Fruit fly (Drosophila melanogaster) whole organism, wandering third instar larva: Measurements from ENCODE around the gene Nuak.

ENCODE experiments used
- CG9705 ChIP-seq: fragments of 200-800 bp; sonication (Bioruptor generic); optimal IDR thresholded peaks from 2 replicates; lab custom pipeline; 2018; ENCODE audit warnings: missing biosample characterization, mild to moderate bottlenecking, missing genetic modification characterization
- Dif ChIP-seq: fragments of 200-275, 200-300 bp; sonication (Bioruptor generic); optimal IDR thresholded peaks from 2 replicates; lab custom pipeline; 2018; ENCODE audit warnings: missing biosample characterization, missing genetic modification characterization; ENCODE audit not compliant: partially characterized antibody
- GATAd ChIP-seq: sonication (Bioruptor generic); optimal IDR thresholded peaks from 2 replicates; lab custom pipeline; 2016; ENCODE audit warnings: missing biosample characterization, missing genetic modification characterization
- HLH106 ChIP-seq: fragments of 200-800 bp; optimal IDR thresholded peaks from 3 replicates; lab custom pipeline; 2019; ENCODE audit warnings: missing biosample characterization, mild to moderate bottlenecking, missing genetic modification characterization, moderate library complexity
- Hnf4 ChIP-seq: fragments of 200-800 bp; sonication (Bioruptor generic); optimal IDR thresholded peaks from 2 replicates; lab custom pipeline; 2016; ENCODE audit warnings: missing biosample characterization, mild to moderate bottlenecking, missing genetic modification characterization
- Hr83 ChIP-seq: fragments of 200-300 bp; sonication (Bioruptor generic); optimal IDR thresholded peaks from 2 replicates; lab custom pipeline; 2016; ENCODE audit warnings: missing biosample characterization, mild to moderate bottlenecking, missing genetic modification characterization, moderate library complexity; ENCODE audit not compliant: poor library complexity, severe bottlenecking
- Jra ChIP-seq: sonication (Bioruptor generic); optimal IDR thresholded peaks from 2 replicates; lab custom pipeline; 2016; ENCODE audit warnings: missing biosample characterization, missing genetic modification characterization
- Mio ChIP-seq: sonication (Bioruptor generic); optimal IDR thresholded peaks from 2 replicates; lab custom pipeline; 2016; ENCODE audit warnings: missing biosample characterization, missing genetic modification characterization
- Myc ChIP-seq: fragments of >200 bp; optimal IDR thresholded peaks from 2 replicates; lab custom pipeline; 2017
- N ChIP-seq: fragments of >200 bp; optimal IDR thresholded peaks from 2 replicates; lab custom pipeline; 2018; ENCODE audit warnings: missing biosample characterization, missing external identifiers, missing genetic modification characterization
- OdsH ChIP-seq: fragments of 200-800 bp; sonication (Bioruptor generic); optimal IDR thresholded peaks from 2 replicates; lab custom pipeline; 2016; ENCODE audit warnings: missing biosample characterization, mild to moderate bottlenecking, missing genetic modification characterization
- Rel ChIP-seq, 2 experiments: fragments of 200-800 bp; sonication (Bioruptor generic) in 1 of 2; optimal IDR thresholded peaks; 2 replicates in 1 of 2; 3 replicates in 1 of 2; lab custom pipeline; 2016 to 2019; ENCODE audit warnings: mild to moderate bottlenecking in 2 of 2, missing biosample characterization in 2 of 2, missing genetic modification characterization in 2 of 2, moderate library complexity in 1 of 2
- Sp1 ChIP-seq: fragments of 200-800 bp; sonication (Bioruptor generic); optimal IDR thresholded peaks from 3 replicates; lab custom pipeline; 2019; ENCODE audit warnings: missing biosample characterization, mild to moderate bottlenecking, missing genetic modification characterization, moderate library complexity
- Vsx2 ChIP-seq: fragments of 200-300, 225-300 bp; sonication (Bioruptor generic); optimal IDR thresholded peaks from 2 replicates; lab custom pipeline; 2018; ENCODE audit warnings: missing biosample characterization, missing genetic modification characterization; ENCODE audit not compliant: partially characterized antibody
- br ChIP-seq: fragments of 200-800 bp; sonication (Bioruptor generic); optimal IDR thresholded peaks from 2 replicates; lab custom pipeline; 2016; ENCODE audit warnings: missing biosample characterization, missing genetic modification characterization
- brk ChIP-seq: fragments of 200-800 bp; sonication (Bioruptor generic); optimal IDR thresholded peaks from 2 replicates; lab custom pipeline; 2016; ENCODE audit warnings: missing biosample characterization, mild to moderate bottlenecking, missing genetic modification characterization
- dl ChIP-seq, 2 experiments: fragments of 175-275, 200-275 bp in 1 of 2; fragments of 200-275 bp in 1 of 2; sonication (Bioruptor generic); optimal IDR thresholded peaks; lab custom pipeline; 2018; ENCODE audit warnings: mild to moderate bottlenecking in 2 of 2, missing biosample characterization in 2 of 2, missing genetic modification characterization in 2 of 2, moderate library complexity in 2 of 2; ENCODE audit not compliant: partially characterized antibody in 2 of 2, insufficient read depth in 1 of 2
- dmrt93B ChIP-seq: fragments of 200-800 bp; sonication (Bioruptor generic); optimal IDR thresholded peaks from 2 replicates; lab custom pipeline; 2018; ENCODE audit warnings: missing biosample characterization, mild to moderate bottlenecking, missing genetic modification characterization
- dsf ChIP-seq: sonication (Bioruptor generic); optimal IDR thresholded peaks from 2 replicates; lab custom pipeline; 2016; ENCODE audit warnings: missing biosample characterization, missing genetic modification characterization, borderline replicate concordance
- ey ChIP-seq: fragments of 200-800 bp; sonication (Bioruptor generic); optimal IDR thresholded peaks from 2 replicates; lab custom pipeline; 2016; ENCODE audit warnings: missing biosample characterization, missing genetic modification characterization
- h ChIP-seq: fragments of 200-800 bp; sonication (Bioruptor generic); optimal IDR thresholded peaks from 3 replicates; lab custom pipeline; 2016; ENCODE audit warnings: missing biosample characterization, mild to moderate bottlenecking, missing genetic modification characterization
- jim ChIP-seq: fragments of 175-275, 200-325 bp; sonication (Bioruptor generic); optimal IDR thresholded peaks from 2 replicates; lab custom pipeline; 2016; ENCODE audit warnings: missing biosample characterization, mild to moderate bottlenecking, missing genetic modification characterization
- lola ChIP-seq: fragments of >200 bp; optimal IDR thresholded peaks from 2 replicates; lab custom pipeline; 2017; ENCODE audit warnings: missing biosample characterization, missing genetic modification characterization
- psq ChIP-seq: fragments of 200-800 bp; sonication (Bioruptor generic); optimal IDR thresholded peaks from 3 replicates; lab custom pipeline; 2017; ENCODE audit warnings: missing biosample characterization, mild to moderate bottlenecking, missing genetic modification characterization, moderate library complexity
- rgr ChIP-seq: fragments of 200-800 bp; sonication (Bioruptor generic); optimal IDR thresholded peaks from 3 replicates; lab custom pipeline; 2016; ENCODE audit warnings: missing biosample characterization, mild to moderate bottlenecking, missing genetic modification characterization
- sage ChIP-seq: fragments of 200-800 bp; sonication (Bioruptor generic); optimal IDR thresholded peaks from 2 replicates; lab custom pipeline; 2016; ENCODE audit warnings: missing biosample characterization, mild to moderate bottlenecking, missing genetic modification characterization
- sv ChIP-seq: fragments of 200-800 bp; sonication (Bioruptor generic); optimal IDR thresholded peaks from 3 replicates; lab custom pipeline; 2016; ENCODE audit warnings: missing biosample characterization, missing genetic modification characterization
- usp ChIP-seq: fragments of >200 bp; optimal IDR thresholded peaks from 2 replicates; lab custom pipeline; 2017; ENCODE audit warnings: missing biosample characterization, missing genetic modification characterization
- woc ChIP-seq: sonication (Bioruptor generic); optimal IDR thresholded peaks from 2 replicates; lab custom pipeline; 2016; ENCODE audit warnings: missing biosample characterization, mild to moderate bottlenecking, missing genetic modification characterization

Nuak gene

DNA sequence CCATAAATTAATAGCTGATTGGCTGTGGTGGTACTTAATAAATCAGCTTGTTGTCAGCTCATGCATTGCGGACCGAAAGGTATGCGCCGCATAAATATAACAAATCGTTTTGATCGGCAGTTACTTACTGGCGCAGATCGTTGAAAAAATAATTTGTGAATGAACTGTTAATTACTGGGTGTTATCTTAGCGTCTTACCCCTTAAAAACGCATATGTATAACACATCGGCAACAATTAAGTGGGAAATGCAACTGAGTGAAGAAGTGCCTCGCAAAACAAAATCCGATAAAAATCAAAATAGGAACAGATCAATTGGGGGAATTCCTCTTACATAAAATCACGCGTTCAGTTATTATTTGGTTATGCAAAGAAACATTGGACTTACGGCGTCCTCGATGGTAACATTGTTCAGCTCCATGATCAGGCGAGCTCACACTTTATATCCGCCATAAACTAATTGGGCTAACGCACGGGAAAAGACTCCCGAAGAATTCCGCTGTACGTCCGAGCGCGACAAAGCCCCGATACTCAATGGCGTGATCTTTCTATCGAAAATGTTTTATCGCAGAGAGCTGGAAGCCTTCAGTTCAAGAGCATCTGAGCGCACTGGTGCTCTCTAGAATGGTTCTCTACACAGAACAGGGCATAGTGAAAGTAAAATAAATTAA lies 47.1 kb downstream of the Nuak start, which contains the start of gene CG6293:
Gene CG6293, minus strand, starts transcription at position 538 of the 669 bp plus-strand sequence.
- no peak for TF ChIP-seq usp (GFP tag; lab: Kevin White, UChicago)
- TF ChIP-seq dl (GFP tag; optimal IDR thresholded peaks at IDR 0.05; lab: Kevin White, UChicago; ENCODE audit: insufficient read depth in 1 of 2, partially characterized antibody in 2 of 2), result no peak
- TF ChIP-seq Dif (GFP tag; lab: Kevin White, UChicago), result peak; percentile 41
- no peak for TF ChIP-seq dsf

DNA sequence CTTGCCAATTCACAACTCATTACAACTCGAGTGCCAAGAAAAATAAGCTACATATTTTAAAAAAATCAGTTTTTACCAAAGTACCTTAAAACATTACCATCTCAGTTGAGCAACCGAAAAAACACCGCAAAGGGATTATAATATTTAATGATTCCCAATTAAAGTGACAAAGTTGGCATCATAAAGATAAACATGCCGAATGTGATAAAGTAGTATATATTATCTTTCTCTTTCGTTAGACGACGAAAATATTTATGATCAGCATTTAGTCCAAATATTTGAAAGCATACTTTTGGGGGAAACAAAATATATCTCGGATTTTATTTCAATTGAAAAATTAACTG lies 47.6 kb downstream of the Nuak start:
- TF ChIP-seq h (GFP tag; lab: Kevin White, UChicago), result no peak
- TF ChIP-seq dmrt93B (GFP tag; lab: Kevin White, UChicago), result no peak
- TF ChIP-seq Hr83 (GFP tag; lab: Kevin White, UChicago), result no peak
- TF ChIP-seq psq, result no peak
- TF ChIP-seq dsf, result no peak
- no peak for TF ChIP-seq Mio (GFP tag; lab: Kevin White, UChicago)
- TF ChIP-seq sage (GFP tag; lab: Kevin White, UChicago), result no peak
- TF ChIP-seq Myc, result no peak
- no peak for TF ChIP-seq Vsx2 (GFP tag; lab: Kevin White, UChicago)
- no peak for TF ChIP-seq sv (GFP tag; lab: Kevin White, UChicago)
- TF ChIP-seq Sp1, result no peak
- TF ChIP-seq Dif (GFP tag; lab: Kevin White, UChicago), result no peak
- TF ChIP-seq Hnf4 (GFP tag; lab: Kevin White, UChicago), result no peak

DNA sequence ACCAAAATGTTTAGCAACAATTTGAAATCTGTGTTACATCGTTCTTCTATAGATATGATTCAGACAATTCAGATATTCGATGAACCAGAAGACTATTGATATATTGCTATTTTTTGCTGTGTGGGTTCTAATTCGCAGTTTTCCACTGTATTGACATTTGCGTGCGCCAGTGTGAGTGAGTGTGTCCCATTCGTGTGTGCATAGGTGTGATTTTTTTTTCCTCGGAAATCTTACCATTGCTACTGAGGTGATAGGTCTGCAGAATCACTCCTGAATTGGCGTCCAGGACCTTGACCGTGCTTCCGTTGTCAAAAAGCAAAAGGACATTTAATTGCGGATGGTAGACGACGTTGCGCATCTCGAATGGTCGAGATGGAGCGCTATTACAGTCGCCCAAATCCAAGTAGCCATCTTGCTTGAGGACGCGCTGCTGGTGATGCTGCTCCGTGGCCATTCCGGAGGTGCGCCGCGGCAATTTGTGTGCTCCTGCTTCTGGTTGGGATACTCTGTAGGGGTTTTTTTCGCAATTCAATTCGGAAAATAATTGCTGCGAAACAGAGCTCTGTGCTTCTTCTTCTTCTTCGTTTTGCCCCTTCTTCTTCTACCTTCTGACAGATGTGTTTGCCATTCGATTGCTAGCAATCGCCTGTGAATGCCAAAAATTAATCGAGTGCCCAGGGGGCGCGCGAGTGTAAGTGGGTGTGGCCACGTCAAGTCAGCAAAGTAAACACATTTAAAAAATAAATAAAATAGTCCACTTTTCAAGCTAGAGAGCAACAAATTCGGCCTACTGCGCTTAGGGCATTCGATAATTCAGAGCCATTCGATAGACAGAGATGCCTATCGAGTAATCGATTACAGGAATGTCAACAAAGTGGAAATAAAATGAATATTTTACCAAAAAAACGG lies 66.9 kb downstream of the Nuak start, which contains the start of the genes Bruce and CG12818:
Gene Bruce, minus strand, starts transcription at position 620 of the 909 bp plus-strand sequence.
Gene CG12818, plus strand, starts transcription at position 848 of the 909 bp plus-strand sequence.
- TF ChIP-seq br (GFP tag; lab: Kevin White, UChicago) (no peak), jim (no peak), woc (GFP tag; lab: Kevin White, UChicago) (no peak), HLH106 (tag; lab: Kevin White, UChicago) (no peak), brk (GFP tag; lab: Kevin White, UChicago) (no peak), Dif (GFP tag; lab: Kevin White, UChicago) (no peak), Jra (GFP tag; lab: Kevin White, UChicago) (no peak), Sp1 (no peak), psq (no peak)

DNA sequence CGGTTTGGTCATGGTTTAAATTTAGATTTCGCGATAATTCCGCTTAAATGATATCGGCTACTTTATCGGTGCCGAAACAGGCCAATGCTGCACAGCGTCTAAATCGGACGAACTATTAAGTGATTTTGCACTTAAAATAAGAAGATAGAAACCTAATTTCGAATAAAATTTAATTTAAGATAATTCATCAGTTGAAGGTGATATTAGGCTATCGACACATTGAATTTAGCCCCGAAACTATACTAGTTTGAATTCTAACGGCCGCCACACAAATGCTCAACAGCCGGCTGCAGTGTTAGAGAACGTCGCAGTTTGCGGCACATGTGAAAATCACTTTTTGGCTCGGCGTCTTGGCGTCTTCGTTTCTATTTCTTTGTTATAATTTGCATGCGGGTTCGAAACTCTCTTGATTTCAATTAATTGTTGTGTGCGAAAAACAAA lies 68.7 kb downstream of the Nuak start, which contains the start of gene sle:
Gene sle, plus strand, starts transcription at position 293 of the 441 bp plus-strand sequence.
- TF ChIP-seq psq (peak; percentile 56), CG9705 (GFP tag; lab: Kevin White, UChicago) (peak; percentile 62), Myc (peak; percentile 56), OdsH (GFP tag; lab: Kevin White, UChicago) (peak; percentile 65), lola (GFP tag; lab: Kevin White, UChicago) (no peak), sv (GFP tag; lab: Kevin White, UChicago) (peak; percentile 56), dmrt93B (GFP tag; lab: Kevin White, UChicago) (no peak), Sp1 (peak; percentile 60), N (GFP tag; lab: Kevin White, UChicago) (no peak), h (GFP tag; lab: Kevin White, UChicago) (peak; percentile 82), dsf (no peak), GATAd (GFP tag; lab: Kevin White, UChicago) (peak; percentile 20), ey (GFP tag; lab: Kevin White, UChicago) (peak; percentile 61), rgr (GFP tag; lab: Kevin White, UChicago) (peak; percentile 81), Rel (GFP tag; optimal IDR thresholded peaks at IDR 0.05; lab: Kevin White, UChicago) (no peak), Rel (tag; optimal IDR thresholded peaks at IDR 0.05; lab: Kevin White, UChicago) (peak; percentile 32)
